Worm (Caenorhabditis elegans) whole organism, young adult: Measurements from ENCODE around the gene cdh-9.

Experiments
- B0019.2 ChIP-seq: fragments of 200-800 bp; sonication (Bioruptor generic); conservative IDR thresholded peaks from 2 replicates; pipeline ENCODE4 v1.3.6; 2022; ENCODE audit warnings: missing genetic modification reagents, missing genetic modification characterization, missing compliant biosample characterization
- F10E7.11 ChIP-seq: sonication (generic microtip); optimal IDR thresholded peaks from 2 replicates; lab custom pipeline; 2017; ENCODE audit warnings: mild to moderate bottlenecking, missing genetic modification characterization, moderate library complexity, missing compliant biosample characterization
- F23B12.7 ChIP-seq: sonication (generic microtip); optimal IDR thresholded peaks from 2 replicates; lab custom pipeline; 2017; ENCODE audit warnings: missing genetic modification characterization, mild to moderate bottlenecking, missing compliant biosample characterization, antibody characterized with exemption, moderate library complexity; ENCODE audit not compliant: insufficient read depth
- F37B4.10 ChIP-seq: fragments of 200-800 bp; sonication (Bioruptor generic); IDR thresholded peaks from 2 replicates; pipeline ENCODE4 v1.3.6; 2022; ENCODE audit warnings: missing genetic modification characterization, missing compliant biosample characterization
- F55B11.4 ChIP-seq: sonication (generic microtip); optimal IDR thresholded peaks from 2 replicates; lab custom pipeline; 2016; ENCODE audit warnings: missing compliant biosample characterization, missing genetic modification characterization, borderline replicate concordance; ENCODE audit not compliant: insufficient read depth
- F57C9.4 ChIP-seq: sonication (generic microtip); optimal IDR thresholded peaks from 2 replicates; lab custom pipeline; 2017; ENCODE audit warnings: mild to moderate bottlenecking, missing genetic modification characterization, missing compliant biosample characterization
- T07F8.4 ChIP-seq: sonication (generic microtip); optimal IDR thresholded peaks from 2 replicates; lab custom pipeline; 2016; ENCODE audit warnings: mild to moderate bottlenecking, missing genetic modification characterization, moderate library complexity, missing compliant biosample characterization
- Y53F4B.3 ChIP-seq: fragments of 200-800 bp; sonication (Bioruptor generic); IDR thresholded peaks from 2 replicates; pipeline ENCODE4 v1.3.6; 2022; ENCODE audit warnings: missing genetic modification reagents, missing genetic modification characterization, missing compliant biosample characterization
- Y53G8AR.9 ChIP-seq: fragments of 200-800 bp; sonication (Bioruptor generic); conservative IDR thresholded peaks from 2 replicates; pipeline ENCODE4 v1.3.6; 2022; ENCODE audit warnings: missing genetic modification reagents, missing genetic modification characterization, missing compliant biosample characterization
- Y56A3A.18 ChIP-seq: fragments of 200-800 bp; sonication (Bioruptor generic); IDR thresholded peaks from 2 replicates; pipeline ENCODE4 v1.3.6; 2022; ENCODE audit warnings: missing genetic modification reagents, missing genetic modification characterization, missing compliant biosample characterization
- ZK185.1 ChIP-seq: sonication (generic microtip); optimal IDR thresholded peaks from 2 replicates; lab custom pipeline; 2016; ENCODE audit warnings: mild to moderate bottlenecking, missing genetic modification characterization, missing compliant biosample characterization; ENCODE audit not compliant: poor library complexity, severe bottlenecking
- akir-1 ChIP-seq: fragments of 200-800 bp; sonication (Bioruptor generic); optimal IDR thresholded peaks from 2 replicates; lab custom pipeline; 2018; ENCODE audit warnings: mild to moderate bottlenecking, missing genetic modification characterization, moderate library complexity, missing compliant biosample characterization
- ama-1 ChIP-seq, 3 experiments: fragments of 150-350 bp in 1 of 3; sonication (generic microtip) in 2 of 3; optimal IDR thresholded peaks; 2 replicates each; lab custom pipeline; 2014 to 2018; ENCODE audit warnings: missing biosample characterization in 2 of 3, missing genetic modification characterization in 2 of 3, missing genetic modification reagents in 2 of 3
- aptf-2 ChIP-seq: fragments of 200-800 bp; sonication (Bioruptor generic); conservative IDR thresholded peaks from 2 replicates; pipeline ENCODE4 v1.3.6; 2022; ENCODE audit warnings: missing genetic modification reagents, missing genetic modification characterization, missing compliant biosample characterization
- attf-5 ChIP-seq: fragments of 200-800 bp; sonication (Bioruptor generic); optimal IDR thresholded peaks from 2 replicates; lab custom pipeline; 2018; ENCODE audit warnings: mild to moderate bottlenecking, missing genetic modification characterization, missing compliant biosample characterization
- attf-6 ChIP-seq: fragments of 200-800 bp; sonication (Bioruptor generic); IDR thresholded peaks from 2 replicates; pipeline ENCODE4 v1.3.6; 2022; ENCODE audit warnings: missing genetic modification reagents, missing genetic modification characterization, missing compliant biosample characterization
- bed-1 ChIP-seq: fragments of 200-800 bp; sonication (Bioruptor generic); IDR thresholded peaks from 2 replicates; pipeline ENCODE4 v1.3.6; 2022; ENCODE audit warnings: missing genetic modification reagents, missing genetic modification characterization, missing compliant biosample characterization
- ceh-27 ChIP-seq: fragments of 200-800 bp; sonication (Bioruptor generic); optimal IDR thresholded peaks from 2 replicates; lab custom pipeline; 2018; ENCODE audit warnings: mild to moderate bottlenecking, missing genetic modification characterization, moderate library complexity, missing compliant biosample characterization
- ceh-40 ChIP-seq: fragments of 200-800 bp; sonication (Bioruptor generic); IDR thresholded peaks from 2 replicates; pipeline ENCODE4 v1.3.6; 2022; ENCODE audit warnings: missing genetic modification characterization, missing compliant biosample characterization
- ceh-91 ChIP-seq: fragments of 200-800 bp; sonication (Bioruptor generic); IDR thresholded peaks from 2 replicates; pipeline ENCODE4 v1.3.6; 2022; ENCODE audit warnings: missing genetic modification reagents, missing genetic modification characterization, missing compliant biosample characterization
- chd-7 ChIP-seq: sonication (generic microtip); optimal IDR thresholded peaks from 2 replicates; lab custom pipeline; 2016; ENCODE audit warnings: mild to moderate bottlenecking, missing genetic modification characterization, moderate library complexity, missing compliant biosample characterization
- die-1 ChIP-seq: sonication (generic microtip); optimal IDR thresholded peaks from 2 replicates; lab custom pipeline; 2016; ENCODE audit warnings: missing genotype, mild to moderate bottlenecking, missing genetic modification characterization, missing compliant biosample characterization
- dpff-1 ChIP-seq: sonication (generic microtip); optimal IDR thresholded peaks from 2 replicates; lab custom pipeline; 2017; ENCODE audit warnings: mild to moderate bottlenecking, missing genetic modification characterization, missing compliant biosample characterization
- dpl-1 ChIP-seq: fragments of 150-350 bp; optimal IDR thresholded peaks from 2 replicates; lab custom pipeline; 2014; ENCODE audit warnings: missing biosample characterization, missing genetic modification reagents, missing genetic modification characterization
- efl-1 ChIP-seq: fragments of 150-350 bp; optimal IDR thresholded peaks from 2 replicates; lab custom pipeline; 2014; ENCODE audit warnings: missing biosample characterization, missing genetic modification reagents, missing genetic modification characterization
- egl-18 ChIP-seq: fragments of 200-800 bp; sonication (Bioruptor generic); IDR thresholded peaks from 2 replicates; pipeline ENCODE4 v1.3.6; 2022; ENCODE audit warnings: missing genetic modification reagents, missing genetic modification characterization, missing compliant biosample characterization
- egrh-3 ChIP-seq: fragments of 200-800 bp; sonication (Bioruptor generic); IDR thresholded peaks from 2 replicates; pipeline ENCODE4 v1.3.6; 2022; ENCODE audit warnings: missing genetic modification reagents, missing genetic modification characterization, missing compliant biosample characterization
- ets-4 ChIP-seq: fragments of 200-800 bp; sonication (Bioruptor generic); optimal IDR thresholded peaks from 2 replicates; lab custom pipeline; 2018; ENCODE audit warnings: mild to moderate bottlenecking, missing genetic modification characterization, missing compliant biosample characterization
- hmg-1.2 ChIP-seq: fragments of 200-800 bp; sonication (Bioruptor generic); IDR thresholded peaks from 2 replicates; pipeline ENCODE4 v1.3.6; 2022; ENCODE audit warnings: missing genetic modification reagents, missing genetic modification characterization, missing compliant biosample characterization
- let-607 ChIP-seq, 2 experiments: fragments of 200-800 bp in 1 of 2; sonication (Bioruptor generic) in 1 of 2; sonication (generic microtip) in 1 of 2; optimal IDR thresholded peaks; 2 replicates each; lab custom pipeline; 2016 to 2018; ENCODE audit warnings: mild to moderate bottlenecking in 2 of 2, missing compliant biosample characterization in 2 of 2, missing genetic modification characterization in 2 of 2, moderate library complexity in 2 of 2, missing genotype in 1 of 2
- lin-26 ChIP-seq: fragments of 200-800 bp; sonication (Bioruptor generic); IDR thresholded peaks from 2 replicates; pipeline ENCODE4 v1.3.6; 2022; ENCODE audit warnings: missing genetic modification reagents, missing genetic modification characterization, missing compliant biosample characterization
- madf-3 ChIP-seq: fragments of 200-800 bp; sonication (Bioruptor generic); IDR thresholded peaks from 2 replicates; pipeline ENCODE4 v1.3.6; 2022; ENCODE audit warnings: missing genetic modification reagents, missing genetic modification characterization, missing compliant biosample characterization
- nfya-1 ChIP-seq: sonication (generic microtip); optimal IDR thresholded peaks from 2 replicates; lab custom pipeline; 2017; ENCODE audit warnings: antibody characterized with exemption, missing compliant biosample characterization, missing genetic modification characterization, borderline replicate concordance; ENCODE audit not compliant: insufficient read depth
- nfya-2 ChIP-seq: fragments of 200-800 bp; sonication (Bioruptor generic); IDR thresholded peaks from 2 replicates; pipeline ENCODE4 v1.3.6; 2022; ENCODE audit warnings: missing genetic modification reagents, missing genetic modification characterization, missing compliant biosample characterization
- pha-4 ChIP-seq: fragments of 150-350 bp; sonication (generic microtip); optimal IDR thresholded peaks from 2 replicates; lab custom pipeline; 2014; ENCODE audit warnings: missing biosample characterization, missing genetic modification reagents, missing genetic modification characterization
- rcor-1 ChIP-seq: fragments of 200-800 bp; sonication (Bioruptor generic); IDR thresholded peaks from 2 replicates; pipeline ENCODE4 v1.3.6; 2022; ENCODE audit warnings: missing genetic modification reagents, missing genetic modification characterization, missing compliant biosample characterization
- repo-1 ChIP-seq: sonication (generic microtip); optimal IDR thresholded peaks from 2 replicates; lab custom pipeline; 2017; ENCODE audit warnings: mild to moderate bottlenecking, missing genetic modification characterization, missing compliant biosample characterization
- snpc-1.3 ChIP-seq: sonication (generic microtip); optimal IDR thresholded peaks from 2 replicates; lab custom pipeline; 2017; ENCODE audit warnings: missing genetic modification characterization, mild to moderate bottlenecking, missing compliant biosample characterization, antibody characterized with exemption, moderate library complexity, missing genotype, missing genetic modification reagents; ENCODE audit not compliant: insufficient read depth
- snpc-4 ChIP-seq, 5 experiments: fragments of 150-350 bp in 1 of 5; sonication (generic microtip) in 4 of 5; optimal IDR thresholded peaks; 2 replicates each; lab custom pipeline; 2014 to 2018; ENCODE audit warnings: missing genetic modification characterization in 5 of 5, missing biosample characterization in 3 of 5, antibody characterized with exemption in 2 of 5, mild to moderate bottlenecking in 2 of 5, missing compliant biosample characterization in 2 of 5, missing genotype in 2 of 5, moderate library complexity in 2 of 5, missing genetic modification reagents in 1 of 5
- sptf-2 ChIP-seq: fragments of 200-800 bp; sonication (Bioruptor generic); optimal IDR thresholded peaks from 2 replicates; lab custom pipeline; 2018; ENCODE audit warnings: mild to moderate bottlenecking, missing genetic modification characterization, missing compliant biosample characterization
- tbp1 ChIP-seq: fragments of 200-800 bp; sonication (Bioruptor generic); optimal IDR thresholded peaks from 2 replicates; lab custom pipeline; 2018; ENCODE audit warnings: mild to moderate bottlenecking, missing genetic modification characterization, missing compliant biosample characterization
- tbx-9 ChIP-seq: sonication (generic microtip); optimal IDR thresholded peaks from 2 replicates; lab custom pipeline; 2016; ENCODE audit warnings: borderline replicate concordance, missing genetic modification characterization, inconsistent platforms, missing compliant biosample characterization
- unc-62 ChIP-seq: fragments of 150-350 bp; optimal IDR thresholded peaks from 2 replicates; lab custom pipeline; 2014; ENCODE audit warnings: missing biosample characterization, missing genetic modification reagents, missing genetic modification characterization
- xnd-1 ChIP-seq: sonication (generic microtip); optimal IDR thresholded peaks from 2 replicates; lab custom pipeline; 2016; ENCODE audit warnings: missing genotype, missing genetic modification reagents, missing genetic modification characterization, missing compliant biosample characterization
- ztf-22 ChIP-seq: fragments of 200-800 bp; sonication (Bioruptor generic); optimal IDR thresholded peaks from 2 replicates; lab custom pipeline; 2018; ENCODE audit warnings: mild to moderate bottlenecking, missing genetic modification characterization, moderate library complexity, missing compliant biosample characterization
- ztf-26 ChIP-seq: sonication (generic microtip); optimal IDR thresholded peaks from 2 replicates; lab custom pipeline; 2017; ENCODE audit warnings: missing genetic modification characterization, missing compliant biosample characterization

cdh-9 gene

DNA sequence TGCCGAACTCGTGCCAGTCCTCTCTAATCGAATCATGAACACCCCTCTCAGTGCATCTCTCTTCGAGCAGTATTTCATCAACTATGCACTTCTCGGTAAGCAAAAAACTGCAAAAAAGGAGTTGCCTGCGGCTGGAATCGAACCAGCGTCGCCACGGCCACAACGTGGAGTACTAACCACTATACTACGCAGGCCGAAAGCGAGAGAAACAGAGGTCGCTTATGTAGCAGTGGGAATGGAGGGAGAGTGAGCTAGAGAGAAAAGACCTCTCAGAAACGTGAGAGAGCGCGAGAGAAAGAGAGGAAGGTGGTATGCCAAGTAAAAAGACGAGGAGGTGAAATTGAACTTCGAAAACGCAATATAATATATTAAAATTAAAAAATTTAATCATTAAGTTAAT is 39.7 kb downstream of the cdh-9 start (continued):
- TF ChIP-seq ceh-40 (0 out of 2 replicates have a peak, but pooled peaks have one; percentile 29), dpff-1 (tag; lab: Kevin White, UChicago) (no peak), F37B4.10 (peak; percentile 19; the same call in 1 of the 2 replicates), ama-1 (optimal IDR thresholded peaks at IDR 0.05; lab: Kevin White, UChicago) (no peak), ama-1 (GFP tag; optimal IDR thresholded peaks at IDR 0.05; lab: Kevin White, UChicago) (peak; percentile 34 to 42), dpl-1 (no peak), Y53F4B.3 (GFP tag; lab: Robert Waterston, UW) (peak; percentile 40; the same call in 1 of the 2 replicates), lin-26 (peak; percentile 90), ztf-26 (tag; lab: Kevin White, UChicago) (peak; percentile 74), ets-4 (GFP tag; lab: Kevin White, UChicago) (peak; percentile 5), tbx-9 (no peak), attf-6 (GFP tag; lab: Robert Waterston, UW) (no peak), snpc-1.3 (tag; lab: Kevin White, UChicago) (peak; percentile 83), F10E7.11 (tag; lab: Kevin White, UChicago) (no peak), repo-1 (peak; percentile 60), snpc-4 (GFP tag; optimal IDR thresholded peaks at IDR 0.05; lab: Kevin White, UChicago) (peak; percentile 55), snpc-4 (tag; optimal IDR thresholded peaks at IDR 0.05; lab: Kevin White, UChicago) (peak; percentile 43 to 86 (median 65)), F55B11.4 (tag; lab: Kevin White, UChicago) (no peak), die-1 (tag; lab: Kevin White, UChicago) (peak; percentile 85), Y53G8AR.9 (GFP tag; lab: Robert Waterston, UW) (no peak), chd-7 (peak; percentile 77), efl-1 (no peak), sptf-2 (GFP tag; lab: Kevin White, UChicago) (peak; percentile 28), attf-5 (peak; percentile 71), ceh-91 (GFP tag; lab: Robert Waterston, UW) (no peak), ceh-27 (GFP tag; lab: Kevin White, UChicago) (peak; percentile 70), ztf-22 (GFP tag; lab: Kevin White, UChicago) (peak; percentile 49), let-607 (tag; optimal IDR thresholded peaks at IDR 0.05; lab: Kevin White, UChicago) (peak; percentile 55 to 65), F57C9.4 (no peak), madf-3 (GFP tag; lab: Robert Waterston, UW) (no peak), egl-18 (GFP tag; lab: Robert Waterston, UW) (peak; percentile 69; the same call in 1 of the 2 replicates), akir-1 (GFP tag; lab: Kevin White, UChicago) (peak; percentile 21), nfya-2 (GFP tag; lab: Robert Waterston, UW) (no peak), T07F8.4 (tag; lab: Kevin White, UChicago) (peak; percentile 67), egrh-3 (peak; percentile 54), unc-62 (GFP tag; lab: Kevin White, UChicago) (no peak), xnd-1 (tag; lab: Kevin White, UChicago) (no peak), B0019.2 (GFP tag; lab: Robert Waterston, UW) (peak; percentile 36; the same call in 1 of the 2 replicates), tbp1 (GFP tag; lab: Kevin White, UChicago) (peak; percentile 97), aptf-2 (GFP tag; lab: Robert Waterston, UW) (0 out of 2 replicates have a peak, but pooled peaks have one; percentile 12), F23B12.7 (tag; lab: Kevin White, UChicago) (peak; percentile 71), nfya-1 (tag; lab: Kevin White, UChicago) (no peak), Y56A3A.18 (GFP tag; lab: Robert Waterston, UW) (peak; percentile 84), bed-1 (no peak), hmg-1.2 (GFP tag; lab: Robert Waterston, UW) (peak; percentile 86), pha-4 (tag; lab: Kevin White, UChicago) (no peak), rcor-1 (GFP tag; lab: Robert Waterston, UW) (peak; percentile 77), ZK185.1 (tag; lab: Kevin White, UChicago) (peak; percentile 87)
